Worm (Caenorhabditis elegans): ENCODE results near the gene T26A5.6.

DNA sequence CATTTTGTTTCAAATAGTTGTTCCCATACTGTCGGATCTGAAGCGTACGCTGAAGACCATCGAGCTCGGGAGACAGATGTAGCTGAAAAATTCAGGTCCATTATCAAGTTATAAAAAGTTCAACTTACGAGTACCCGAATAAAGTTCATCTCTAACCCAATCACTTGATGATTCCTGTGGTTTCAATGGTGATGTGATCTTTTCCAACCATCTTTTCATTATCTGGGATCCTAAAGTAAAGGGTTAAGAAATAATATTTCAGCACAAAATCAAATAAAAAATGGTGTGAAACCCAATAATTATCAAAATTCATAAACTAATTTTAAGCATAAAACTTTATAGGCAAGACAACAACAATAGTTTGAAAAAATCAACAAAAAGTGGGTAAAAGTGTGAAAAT lies 23.3 kb downstream of the T26A5.6 start, which contains the start of gene C05D11.8:
- TF ChIP-seq snpc-4 (tag; optimal IDR thresholded peaks at IDR 0.05) (no peak), unc-39 (tag; optimal IDR thresholded peaks at IDR 0.05) (no peak), nhr-237 (tag; optimal IDR thresholded peaks at IDR 0.05) (no peak), nhr-2 (tag; optimal IDR thresholded peaks at IDR 0.05) (no peak), pha-4 (tag; optimal IDR thresholded peaks at IDR 0.05) (no peak), nhr-12 (tag; optimal IDR thresholded peaks at IDR 0.05) (no peak), blmp-1 (tag; optimal IDR thresholded peaks at IDR 0.05) (no peak), ces-1 (GFP tag; optimal IDR thresholded peaks at IDR 0.05) (no peak), zip-8 (tag; optimal IDR thresholded peaks at IDR 0.05) (no peak), ztf-11 (tag; optimal IDR thresholded peaks at IDR 0.05) (no peak), elt-3 (tag; optimal IDR thresholded peaks at IDR 0.05) (no peak), nhr-76 (tag; optimal IDR thresholded peaks at IDR 0.05) (no peak), ceh-43 (GFP tag; optimal IDR thresholded peaks at IDR 0.05) (no peak)

Data from whole organism, mixed stage, embryonic.